Worm (Caenorhabditis elegans) whole organism, L4 larva: Measurements from ENCODE around the gene C07A12.18.

ENCODE experiments used
- F37D6.2 ChIP-seq: sonication (generic microtip); optimal IDR thresholded peaks from 2 replicates; lab custom pipeline; 2016; ENCODE audit warnings: mild to moderate bottlenecking, missing genetic modification characterization, missing compliant biosample characterization
- F44E2.7 ChIP-seq: fragments of 200-800 bp; sonication (Bioruptor generic); IDR thresholded peaks from 2 replicates; pipeline ENCODE4 v2.1.2; 2022; ENCODE audit warnings: missing genetic modification characterization, missing compliant biosample characterization
- T26A8.4 ChIP-seq: fragments of 200-800 bp; sonication (Bioruptor generic); IDR thresholded peaks from 2 replicates; pipeline ENCODE4 v1.3.6; 2022; ENCODE audit warnings: missing genetic modification characterization, missing compliant biosample characterization
- Y48G9A.11 ChIP-seq: fragments of 200-800 bp; sonication (Bioruptor generic); IDR thresholded peaks from 2 replicates; pipeline ENCODE4 v1.3.6; 2022; ENCODE audit warnings: missing genetic modification reagents, missing genetic modification characterization, missing compliant biosample characterization
- Y75B8A.6 ChIP-seq: fragments of 200-800 bp; sonication (Bioruptor generic); IDR thresholded peaks from 2 replicates; pipeline ENCODE4 v1.3.6; 2022; ENCODE audit warnings: missing genetic modification reagents, missing genetic modification characterization, missing compliant biosample characterization
- ZK337.2 ChIP-seq: fragments of 200-800 bp; sonication (Bioruptor generic); IDR thresholded peaks from 2 replicates; pipeline ENCODE4 v1.3.6; 2022; ENCODE audit warnings: missing genetic modification reagents, missing genetic modification characterization, missing compliant biosample characterization
- ZK546.5 ChIP-seq, 2 experiments: sonication (generic microtip); optimal IDR thresholded peaks; 2 replicates each; lab custom pipeline; 2017; ENCODE audit warnings: missing biosample characterization in 2 of 2, missing genetic modification characterization in 2 of 2
- aha-1 ChIP-seq: fragments of 150-350 bp; peaks from one replicate; lab custom pipeline; 2014; ENCODE audit warnings: missing biosample characterization, missing genetic modification characterization
- aly-2 ChIP-seq: sonication (generic microtip); optimal IDR thresholded peaks from 2 replicates; lab custom pipeline; 2018; ENCODE audit warnings: missing biosample characterization, missing genetic modification characterization
- ama-1 ChIP-seq: fragments of 150-350 bp; optimal IDR thresholded peaks from 2 replicates; lab custom pipeline; 2014; ENCODE audit warnings: inconsistent platforms, mixed read lengths
- attf-4 ChIP-seq: sonication (generic microtip); optimal IDR thresholded peaks from 3 replicates; lab custom pipeline; 2017; ENCODE audit warnings: missing biosample characterization, missing genetic modification characterization
- ceh-82 ChIP-seq: sonication (generic microtip); optimal IDR thresholded peaks from 2 replicates; lab custom pipeline; 2017; ENCODE audit warnings: missing biosample characterization, missing genetic modification characterization
- daf-16 ChIP-seq, 3 experiments: sonication (generic microtip); optimal IDR thresholded peaks; 2 replicates each; lab custom pipeline; 2016 to 2017; ENCODE audit warnings: missing genetic modification characterization in 3 of 3, missing genetic modification reagents in 3 of 3, mild to moderate bottlenecking in 2 of 3, missing compliant biosample characterization in 2 of 3, missing biosample characterization in 1 of 3, moderate library complexity in 1 of 3
- daf-19 ChIP-seq: fragments of 200-800 bp; sonication (Bioruptor generic); conservative IDR thresholded peaks from 2 replicates; pipeline ENCODE4 v1.3.6; 2022; ENCODE audit warnings: missing genetic modification characterization, missing compliant biosample characterization
- dmd-6 ChIP-seq: fragments of 200-800 bp; sonication (Bioruptor generic); IDR thresholded peaks from 2 replicates; pipeline ENCODE4 v1.3.6; 2022; ENCODE audit warnings: missing genetic modification reagents, missing genetic modification characterization, missing compliant biosample characterization
- dmd-8 ChIP-seq: fragments of 200-800 bp; sonication (Bioruptor generic); IDR thresholded peaks from 2 replicates; pipeline ENCODE4 v1.3.6; 2022; ENCODE audit warnings: missing genetic modification characterization, missing compliant biosample characterization
- dmd-9 ChIP-seq: fragments of 200-800 bp; sonication (Bioruptor generic); IDR thresholded peaks from 2 replicates; pipeline ENCODE4 v1.3.6; 2022; ENCODE audit warnings: missing genetic modification reagents, missing genetic modification characterization, missing compliant biosample characterization
- duxl-1 ChIP-seq: sonication (generic microtip); optimal IDR thresholded peaks from 2 replicates; lab custom pipeline; 2016; ENCODE audit warnings: mild to moderate bottlenecking, missing genetic modification characterization, moderate library complexity, missing compliant biosample characterization; ENCODE audit not compliant: poor library complexity
- egl-27 ChIP-seq: sonication (generic microtip); optimal IDR thresholded peaks from 3 replicates; lab custom pipeline; 2017; ENCODE audit warnings: missing biosample characterization, missing genetic modification reagents, missing genetic modification characterization
- fkh-10 ChIP-seq: fragments of 150-350 bp; optimal IDR thresholded peaks from 2 replicates; lab custom pipeline; 2014; ENCODE audit warnings: missing biosample characterization, missing genetic modification reagents, missing genetic modification characterization
- fos-1 ChIP-seq: fragments of 150-350 bp; optimal IDR thresholded peaks from 2 replicates; lab custom pipeline; 2014; ENCODE audit warnings: missing biosample characterization, missing genetic modification characterization
- gei-8 ChIP-seq: fragments of 200-800 bp; sonication (Bioruptor generic); optimal IDR thresholded peaks from 2 replicates; lab custom pipeline; 2018; ENCODE audit warnings: mild to moderate bottlenecking, missing genetic modification characterization, missing compliant biosample characterization
- hlh-11 ChIP-seq: fragments of 200-800 bp; sonication (Bioruptor generic); optimal IDR thresholded peaks from 2 replicates; lab custom pipeline; 2018; ENCODE audit warnings: mild to moderate bottlenecking, missing genetic modification characterization, missing compliant biosample characterization
- hlh-30 ChIP-seq: sonication (generic microtip); optimal IDR thresholded peaks from 2 replicates; lab custom pipeline; 2017; ENCODE audit warnings: antibody characterized with exemption, mild to moderate bottlenecking, missing genetic modification characterization, missing compliant biosample characterization; ENCODE audit not compliant: insufficient read depth
- hmg-1.1 ChIP-seq: fragments of 200-800 bp; sonication (Bioruptor generic); IDR thresholded peaks from 2 replicates; pipeline ENCODE4 v1.3.6; 2022; ENCODE audit warnings: missing genetic modification reagents, missing genetic modification characterization, missing compliant biosample characterization
- jun-1 ChIP-seq: fragments of 150-350 bp; optimal IDR thresholded peaks from 2 replicates; lab custom pipeline; 2014; ENCODE audit warnings: missing biosample characterization, missing genetic modification reagents, missing genetic modification characterization
- lin-1 ChIP-seq: fragments of 200-800 bp; sonication (Bioruptor generic); IDR thresholded peaks from 2 replicates; pipeline ENCODE4 v1.3.6; 2022; ENCODE audit warnings: missing genetic modification reagents, missing genetic modification characterization, missing compliant biosample characterization
- lin-29 ChIP-seq: fragments of 200-800 bp; sonication (Bioruptor generic); IDR thresholded peaks from 2 replicates; pipeline ENCODE4 v1.3.6; 2022; ENCODE audit warnings: missing genetic modification reagents, missing genetic modification characterization, missing compliant biosample characterization
- lin-38 ChIP-seq: fragments of 200-800 bp; sonication (Bioruptor generic); IDR thresholded peaks from 2 replicates; pipeline ENCODE4 v1.3.6; 2022; ENCODE audit warnings: missing genetic modification reagents, missing genetic modification characterization, missing compliant biosample characterization
- madf-5 ChIP-seq, 2 experiments: fragments of 200-800 bp; sonication (Bioruptor generic); IDR thresholded peaks; 2 replicates each; pipeline ENCODE4 v1.3.6; 2022; ENCODE audit warnings: missing compliant biosample characterization in 2 of 2, missing genetic modification characterization in 2 of 2
- mdl-1 ChIP-seq, 2 experiments: fragments of 150-350 bp in 1 of 2; sonication (generic microtip) in 1 of 2; optimal IDR thresholded peaks; 2 replicates each; lab custom pipeline; 2014 to 2017; ENCODE audit warnings: missing biosample characterization in 2 of 2, missing genetic modification characterization in 2 of 2
- mep-1 ChIP-seq: fragments of 150-350 bp; sonication (generic microtip); optimal IDR thresholded peaks from 3 replicates; lab custom pipeline; 2014; ENCODE audit warnings: missing biosample characterization, missing genetic modification characterization
- mes-2 ChIP-seq: sonication (generic microtip); optimal IDR thresholded peaks from 2 replicates; lab custom pipeline; 2016; ENCODE audit warnings: missing genotype, mild to moderate bottlenecking, missing genetic modification characterization, missing compliant biosample characterization; ENCODE audit not compliant: poor library complexity, severe bottlenecking
- mxl-2 ChIP-seq: fragments of 200-800 bp; sonication (Bioruptor generic); conservative IDR thresholded peaks from 2 replicates; pipeline ENCODE4 v1.3.6; 2022; ENCODE audit warnings: missing genetic modification reagents, missing genetic modification characterization, missing compliant biosample characterization
- mxl-3 ChIP-seq: fragments of 200-800 bp; sonication (Bioruptor generic); optimal IDR thresholded peaks from 2 replicates; lab custom pipeline; 2018; ENCODE audit warnings: mild to moderate bottlenecking, missing genetic modification characterization, missing compliant biosample characterization
- nhr-28 ChIP-seq: fragments of 150-350 bp; optimal IDR thresholded peaks from 2 replicates; lab custom pipeline; 2014; ENCODE audit warnings: missing biosample characterization, missing genetic modification characterization
- nhr-41 ChIP-seq: fragments of 200-800 bp; sonication (Bioruptor generic); IDR thresholded peaks from 2 replicates; pipeline ENCODE4 v1.3.6; 2022; ENCODE audit warnings: missing genetic modification reagents, missing genetic modification characterization, missing compliant biosample characterization
- nhr-48 ChIP-seq: sonication (generic microtip); optimal IDR thresholded peaks from 2 replicates; lab custom pipeline; 2016; ENCODE audit warnings: mild to moderate bottlenecking, missing genetic modification characterization, missing compliant biosample characterization
- saeg-2 ChIP-seq: fragments of 200-800 bp; sonication (Bioruptor generic); IDR thresholded peaks from 2 replicates; pipeline ENCODE4 v1.3.6; 2022; ENCODE audit warnings: missing genetic modification reagents, missing genetic modification characterization, missing compliant biosample characterization
- sdz-12 ChIP-seq: fragments of 200-800 bp; sonication (Bioruptor generic); optimal IDR thresholded peaks from 2 replicates; lab custom pipeline; 2018; ENCODE audit warnings: mild to moderate bottlenecking, missing genetic modification characterization, missing compliant biosample characterization
- set-16 ChIP-seq: fragments of 200-800 bp; sonication (Bioruptor generic); IDR thresholded peaks from 2 replicates; pipeline ENCODE4 v1.3.6; 2022; ENCODE audit warnings: missing genetic modification reagents, missing genetic modification characterization, missing compliant biosample characterization
- skn-1 ChIP-seq: fragments of 150-350 bp; optimal IDR thresholded peaks from 2 replicates; lab custom pipeline; 2014; ENCODE audit warnings: missing biosample characterization, missing genetic modification characterization
- spr-3 ChIP-seq: fragments of 200-800 bp; sonication (Bioruptor generic); optimal IDR thresholded peaks from 2 replicates; lab custom pipeline; 2018; ENCODE audit warnings: mild to moderate bottlenecking, missing genetic modification characterization, missing compliant biosample characterization
- unc-130 ChIP-seq: sonication (generic microtip); optimal IDR thresholded peaks from 2 replicates; lab custom pipeline; 2016; ENCODE audit warnings: missing genetic modification reagents, missing genetic modification characterization, missing compliant biosample characterization
- unc-62 ChIP-seq, 3 experiments: fragments of 150-350 bp in 1 of 3; sonication (generic microtip); optimal IDR thresholded peaks in 2 of 3; peaks in 1 of 3; 1 replicate in 1 of 3; 2 replicates in 2 of 3; lab custom pipeline; 2014 to 2017; ENCODE audit warnings: missing biosample characterization in 3 of 3, missing genetic modification characterization in 3 of 3, missing genetic modification reagents in 3 of 3, missing genotype in 1 of 3
- zag-1 ChIP-seq: fragments of 150-350 bp; optimal IDR thresholded peaks from 2 replicates; lab custom pipeline; 2014; ENCODE audit warnings: missing biosample characterization, missing genetic modification characterization
- zfp-2 ChIP-seq: sonication (generic microtip); optimal IDR thresholded peaks from 2 replicates; lab custom pipeline; 2016; ENCODE audit warnings: mild to moderate bottlenecking, missing genetic modification characterization, missing compliant biosample characterization

The C07A12.18 gene

ce11 chrX:4524844-4525243, 24.9 kb downstream of the C07A12.18 start:
- peak; percentile 22 for TF ChIP-seq nhr-28
- TF ChIP-seq nhr-48 (tag; lab: Kevin White, UChicago): no peak
- TF ChIP-seq unc-62 (GFP tag; optimal IDR thresholded peaks at IDR 0.05 in 1 of 2; lab: Kevin White, UChicago): peak in 1 of 2 experiments; percentile 84
- no peak for TF ChIP-seq unc-62 (tag; optimal IDR thresholded peaks at IDR 0.05; lab: Kevin White, UChicago)
- peak; percentile 44 for TF ChIP-seq spr-3 (GFP tag; lab: Kevin White, UChicago)
- peak; percentile 19 for TF ChIP-seq aha-1 (tag; lab: Kevin White, UChicago)

ce11 chrX:4523887-4524350, 25.8 kb downstream of the C07A12.18 start, which contains the start of gene pdi-2:
pdi-2 (plus strand) TSS chrX:4524155.
- TF ChIP-seq hlh-30 (tag; lab: Kevin White, UChicago): peak; percentile 70
- TF ChIP-seq duxl-1 (tag; lab: Kevin White, UChicago): peak; percentile 2
- peak; percentile 94 for TF ChIP-seq hlh-11 (tag; lab: Kevin White, UChicago)
- 0 out of 4 replicates have a peak, but pooled peaks of 1 of the 2 experiments have one; percentile 15 for TF ChIP-seq madf-5 (GFP tag; IDR thresholded peaks at IDR 0.05; lab: Robert Waterston, UW)
- no peak for TF ChIP-seq Y48G9A.11 (GFP tag; lab: Robert Waterston, UW)
- no peak; the same call in 1 of the 2 replicates for TF ChIP-seq dmd-9 (GFP tag; lab: Robert Waterston, UW)
- no peak for TF ChIP-seq ceh-82
- TF ChIP-seq dmd-8 (GFP tag; lab: Robert Waterston, UW): 0 out of 2 replicates have a peak, but pooled peaks have one; percentile 29
- TF ChIP-seq dmd-6 (GFP tag; lab: Robert Waterston, UW): peak; percentile 77
- TF ChIP-seq lin-38 (GFP tag; lab: Robert Waterston, UW): peak; percentile 43
- TF ChIP-seq nhr-41 (GFP tag; lab: Robert Waterston, UW): peak; percentile 22; the same call in 1 of the 2 replicates
- TF ChIP-seq zag-1 (tag; lab: Kevin White, UChicago): no peak
- peak; percentile 100 for TF ChIP-seq aha-1 (tag; lab: Kevin White, UChicago)
- no peak for TF ChIP-seq F44E2.7 (GFP tag; lab: Robert Waterston, UW)
- no peak for TF ChIP-seq gei-8 (GFP tag; lab: Kevin White, UChicago)
- peak; percentile 52 for TF ChIP-seq fkh-10 (GFP tag; lab: Kevin White, UChicago)
- TF ChIP-seq zfp-2 (tag; lab: Kevin White, UChicago): no peak
- TF ChIP-seq hmg-1.1 (GFP tag; lab: Robert Waterston, UW): peak; percentile 86
- peak; percentile 81 for TF ChIP-seq T26A8.4 (GFP tag; lab: Robert Waterston, UW)
- TF ChIP-seq ZK337.2 (GFP tag; lab: Robert Waterston, UW): no peak
- no peak for TF ChIP-seq aly-2 (tag; lab: Kevin White, UChicago)
- no peak for TF ChIP-seq attf-4 (tag; lab: Kevin White, UChicago)
- TF ChIP-seq ZK546.5 (tag; optimal IDR thresholded peaks at IDR 0.05; lab: Kevin White, UChicago): no peak
- TF ChIP-seq mdl-1 (tag; optimal IDR thresholded peaks at IDR 0.05; lab: Kevin White, UChicago): peak in 1 of 2 experiments; percentile 68
- TF ChIP-seq mxl-3 (GFP tag; lab: Kevin White, UChicago): peak; percentile 97
- 0 out of 2 replicates have a peak, but pooled peaks have one; percentile 25 for TF ChIP-seq saeg-2 (GFP tag; lab: Robert Waterston, UW)
- no peak for TF ChIP-seq lin-29 (GFP tag; lab: Robert Waterston, UW)
- TF ChIP-seq fos-1 (tag; lab: Kevin White, UChicago): no peak
- peak in 1 of 2 experiments; percentile 91 for TF ChIP-seq unc-62 (GFP tag; optimal IDR thresholded peaks at IDR 0.05 in 1 of 2; lab: Kevin White, UChicago)
- no peak for TF ChIP-seq unc-62 (tag; optimal IDR thresholded peaks at IDR 0.05; lab: Kevin White, UChicago)
- TF ChIP-seq skn-1 (tag; lab: Kevin White, UChicago): no peak
- TF ChIP-seq lin-1 (GFP tag; lab: Robert Waterston, UW): peak; percentile 70; the same call in 1 of the 2 replicates
- TF ChIP-seq set-16 (GFP tag; lab: Robert Waterston, UW): peak; percentile 98
- TF ChIP-seq egl-27 (tag; lab: Kevin White, UChicago): no peak
- no peak for TF ChIP-seq daf-16 (GFP tag; optimal IDR thresholded peaks at IDR 0.05; lab: Kevin White, UChicago)
- peak; percentile 62 for TF ChIP-seq daf-16 (tag; optimal IDR thresholded peaks at IDR 0.05; lab: Kevin White, UChicago)
- TF ChIP-seq mes-2 (tag; lab: Kevin White, UChicago): peak; percentile 48
- TF ChIP-seq ama-1 (lab: Kevin White, UChicago): peak; percentile 76
- peak; percentile 31 for TF ChIP-seq jun-1 (tag; lab: Kevin White, UChicago)
- no peak for TF ChIP-seq daf-19 (GFP tag; lab: Robert Waterston, UW)
- peak; percentile 27 for TF ChIP-seq sdz-12
- TF ChIP-seq F37D6.2 (tag; lab: Kevin White, UChicago): peak; percentile 8
- TF ChIP-seq mxl-2 (GFP tag; lab: Robert Waterston, UW): peak; percentile 47; the same call in 1 of the 2 replicates
- TF ChIP-seq unc-130 (GFP tag; lab: Kevin White, UChicago): no peak
- TF ChIP-seq mep-1: peak; percentile 87
- peak; percentile 32 for TF ChIP-seq nhr-48 (tag; lab: Kevin White, UChicago)
- 0 out of 2 replicates have a peak, but pooled peaks have one; percentile 25 for TF ChIP-seq Y75B8A.6
